Worm (Caenorhabditis elegans): ENCODE data around the gene alh-13.

alh-13 gene

ce11 chrX:12755021-12755420, 27.2 kb upstream of the alh-13 start:
- TF ChIP-seq lin-15B (tag; optimal IDR thresholded peaks at IDR 0.05): no peak
- no peak for TF ChIP-seq nhr-76 (tag; optimal IDR thresholded peaks at IDR 0.05)
- no peak for TF ChIP-seq nhr-237 (tag; optimal IDR thresholded peaks at IDR 0.05)
- no peak for TF ChIP-seq ztf-11 (tag; optimal IDR thresholded peaks at IDR 0.05)
- TF ChIP-seq ceh-9 (tag; optimal IDR thresholded peaks at IDR 0.05): no peak
- no peak for TF ChIP-seq ceh-28 (tag; optimal IDR thresholded peaks at IDR 0.05)
- no peak for TF ChIP-seq fos-1 (tag; optimal IDR thresholded peaks at IDR 0.05)
- no peak for TF ChIP-seq eor-1 (tag; optimal IDR thresholded peaks at IDR 0.05)
- no peak for TF ChIP-seq aly-2 (tag; optimal IDR thresholded peaks at IDR 0.05)
- no peak for TF ChIP-seq lin-39 (tag; optimal IDR thresholded peaks at IDR 0.05)
- no peak for TF ChIP-seq pha-4 (tag; optimal IDR thresholded peaks at IDR 0.05)
- no peak for TF ChIP-seq snpc-4 (tag; optimal IDR thresholded peaks at IDR 0.05)
- TF ChIP-seq elt-1 (tag; optimal IDR thresholded peaks at IDR 0.05): no peak
- no peak for TF ChIP-seq sea-2 (GFP tag; optimal IDR thresholded peaks at IDR 0.05)
- TF ChIP-seq lsy-12 (tag; optimal IDR thresholded peaks at IDR 0.05): no peak
- no peak for TF ChIP-seq unc-39 (tag; optimal IDR thresholded peaks at IDR 0.05)
- TF ChIP-seq ceh-16 (tag; optimal IDR thresholded peaks at IDR 0.05): no peak
- TF ChIP-seq elt-2 (tag; optimal IDR thresholded peaks at IDR 0.05): no peak
- TF ChIP-seq skn-1 (tag; optimal IDR thresholded peaks at IDR 0.05): no peak
- no peak for TF ChIP-seq ceh-82 (tag; optimal IDR thresholded peaks at IDR 0.05)

- TF ChIP-seq ama-1 (optimal IDR thresholded peaks at IDR 0.05) (no peak), mdl-1 (tag; optimal IDR thresholded peaks at IDR 0.05) (no peak), nhr-67 (tag; optimal IDR thresholded peaks at IDR 0.05) (no peak), ztf-11 (tag; optimal IDR thresholded peaks at IDR 0.05) (no peak), pqm-1 (tag; optimal IDR thresholded peaks at IDR 0.05) (peak; percentile 43), lsy-12 (tag; optimal IDR thresholded peaks at IDR 0.05) (no peak), nhr-28 (tag; optimal IDR thresholded peaks at IDR 0.05) (no peak), ZK546.5 (tag; optimal IDR thresholded peaks at IDR 0.05) (no peak), egl-27 (tag; optimal IDR thresholded peaks at IDR 0.05) (no peak), daf-12 (tag; optimal IDR thresholded peaks at IDR 0.05) (no peak), elt-1 (tag; optimal IDR thresholded peaks at IDR 0.05) (no peak), ztf-4 (tag; optimal IDR thresholded peaks at IDR 0.05) (no peak), elt-2 (tag; optimal IDR thresholded peaks at IDR 0.05) (peak; percentile 52), ceh-28 (tag; optimal IDR thresholded peaks at IDR 0.05) (no peak), jun-1 (tag; optimal IDR thresholded peaks at IDR 0.05) (no peak), mml-1 (tag; optimal IDR thresholded peaks at IDR 0.05) (no peak), pha-4 (tag; optimal IDR thresholded peaks at IDR 0.05) (peak; percentile 14), unc-39 (tag; optimal IDR thresholded peaks at IDR 0.05) (no peak)
Observed at ce11 chrX:12759010-12759409, 23.2 kb upstream of the alh-13 start.

- TF ChIP-seq ztf-11 (tag; optimal IDR thresholded peaks at IDR 0.05): no peak
- TF ChIP-seq mml-1 (tag; optimal IDR thresholded peaks at IDR 0.05): no peak
- no peak for TF ChIP-seq fos-1 (tag; optimal IDR thresholded peaks at IDR 0.05)
- TF ChIP-seq R02D3.7 (tag; optimal IDR thresholded peaks at IDR 0.05): no peak
- no peak for TF ChIP-seq egl-27 (tag; optimal IDR thresholded peaks at IDR 0.05)
- no peak for TF ChIP-seq ceh-28 (tag; optimal IDR thresholded peaks at IDR 0.05)
- TF ChIP-seq nhr-43 (tag; optimal IDR thresholded peaks at IDR 0.05; ENCODE audit: poor library complexity, severe bottlenecking): peak; percentile 92
- TF ChIP-seq nhr-67 (tag; optimal IDR thresholded peaks at IDR 0.05): no peak
- no peak for TF ChIP-seq lsy-12 (tag; optimal IDR thresholded peaks at IDR 0.05)
- TF ChIP-seq zag-1 (tag; optimal IDR thresholded peaks at IDR 0.05): no peak
- no peak for TF ChIP-seq elt-1 (tag; optimal IDR thresholded peaks at IDR 0.05)
- TF ChIP-seq ceh-16 (tag; optimal IDR thresholded peaks at IDR 0.05): no peak
- TF ChIP-seq nfya-1 (tag; optimal IDR thresholded peaks at IDR 0.05; ENCODE audit: insufficient read depth): no peak
- TF ChIP-seq snpc-4 (tag; optimal IDR thresholded peaks at IDR 0.05): no peak
- TF ChIP-seq ztf-4 (tag; optimal IDR thresholded peaks at IDR 0.05): no peak
- TF ChIP-seq hmg-11 (tag; optimal IDR thresholded peaks at IDR 0.05): no peak
- TF ChIP-seq elt-2 (tag; optimal IDR thresholded peaks at IDR 0.05): peak; percentile 87
- TF ChIP-seq nhr-28 (tag; optimal IDR thresholded peaks at IDR 0.05): no peak
- TF ChIP-seq ama-1 (optimal IDR thresholded peaks at IDR 0.05): no peak
- TF ChIP-seq pha-4 (tag; optimal IDR thresholded peaks at IDR 0.05): peak; percentile 16
- TF ChIP-seq nhr-23 (tag; optimal IDR thresholded peaks at IDR 0.05): peak; percentile 81
- no peak for TF ChIP-seq unc-39 (tag; optimal IDR thresholded peaks at IDR 0.05)
- no peak for TF ChIP-seq nhr-12 (tag; optimal IDR thresholded peaks at IDR 0.05)
- no peak for TF ChIP-seq nhr-76 (tag; optimal IDR thresholded peaks at IDR 0.05)
- TF ChIP-seq eor-1 (tag; optimal IDR thresholded peaks at IDR 0.05): no peak
- TF ChIP-seq ceh-82 (tag; optimal IDR thresholded peaks at IDR 0.05): no peak
- no peak for TF ChIP-seq nhr-77 (tag; optimal IDR thresholded peaks at IDR 0.05)
- no peak for TF ChIP-seq nhr-11 (tag; optimal IDR thresholded peaks at IDR 0.05)
- no peak for TF ChIP-seq skn-1 (tag; optimal IDR thresholded peaks at IDR 0.05)
- peak in 2 of 3 experiments; percentile 45 to 65 for TF ChIP-seq elt-3 (tag; optimal IDR thresholded peaks at IDR 0.05)
- TF ChIP-seq fkh-2 (tag; optimal IDR thresholded peaks at IDR 0.05): no peak
- TF ChIP-seq lin-15B (tag; optimal IDR thresholded peaks at IDR 0.05): no peak
- no peak for TF ChIP-seq nhr-237 (tag; optimal IDR thresholded peaks at IDR 0.05)
- no peak for TF ChIP-seq sea-2 (GFP tag; optimal IDR thresholded peaks at IDR 0.05)
- no peak for TF ChIP-seq egl-5 (tag; optimal IDR thresholded peaks at IDR 0.05)
- TF ChIP-seq tbx-2 (tag; optimal IDR thresholded peaks at IDR 0.05): no peak
- no peak for TF ChIP-seq daf-12 (tag; optimal IDR thresholded peaks at IDR 0.05)
- TF ChIP-seq nhr-25 (tag; optimal IDR thresholded peaks at IDR 0.05): peak; percentile 87
- TF ChIP-seq aly-2 (tag; optimal IDR thresholded peaks at IDR 0.05): no peak
- TF ChIP-seq ZK546.5 (tag; optimal IDR thresholded peaks at IDR 0.05): no peak
- no peak for TF ChIP-seq ceh-9 (tag; optimal IDR thresholded peaks at IDR 0.05)
- TF ChIP-seq fkh-10 (GFP tag; optimal IDR thresholded peaks at IDR 0.05): no peak
- TF ChIP-seq pqm-1 (tag; optimal IDR thresholded peaks at IDR 0.05): peak; percentile 94
Observed at ce11 chrX:12759642-12760041, 22.6 kb upstream of the alh-13 start.
